Fruit fly (Drosophila melanogaster) whole organism, prepupa: ENCODE measurements around the gene sad.
A peak's percentile ranks its signal among the peaks of the same experiment; 100 is the strongest.

Experiments used
- CG11902 ChIP-seq: fragments of 200-800 bp; sonication (Bioruptor generic); optimal IDR thresholded peaks from 3 replicates; lab custom pipeline; 2016; ENCODE audit warnings: missing biosample characterization, missing genetic modification characterization
- CG32006 ChIP-seq: fragments of 200-800 bp; sonication (Bioruptor generic); optimal IDR thresholded peaks from 3 replicates; lab custom pipeline; 2017; ENCODE audit warnings: missing biosample characterization, mild to moderate bottlenecking, missing genetic modification characterization
- CG3919 ChIP-seq: fragments of 200-800 bp; sonication (Bioruptor generic); optimal IDR thresholded peaks from 3 replicates; lab custom pipeline; 2016; ENCODE audit warnings: missing biosample characterization, missing genetic modification characterization
- CG7368 ChIP-seq: fragments of 200-800 bp; sonication (Bioruptor generic); optimal IDR thresholded peaks from 3 replicates; lab custom pipeline; 2016; ENCODE audit warnings: missing biosample characterization, missing genetic modification characterization
- Eip93F ChIP-seq: fragments of 200-800 bp; sonication (Bioruptor generic); optimal IDR thresholded peaks from 2 replicates; lab custom pipeline; 2016; ENCODE audit warnings: missing biosample characterization, mild to moderate bottlenecking, missing genetic modification characterization
- Lpt ChIP-seq: fragments of 200-800 bp; sonication (Bioruptor generic); optimal IDR thresholded peaks from 3 replicates; lab custom pipeline; 2016; ENCODE audit warnings: missing biosample characterization, missing genetic modification characterization
- OdsH ChIP-seq: fragments of 200-800 bp; sonication (Bioruptor generic); optimal IDR thresholded peaks from 3 replicates; lab custom pipeline; 2016; ENCODE audit warnings: missing biosample characterization, missing genetic modification characterization
- dsx ChIP-seq: fragments of 200-800 bp; optimal IDR thresholded peaks from 3 replicates; lab custom pipeline; 2019; ENCODE audit warnings: missing biosample characterization, mild to moderate bottlenecking, missing genetic modification characterization, moderate library complexity; ENCODE audit not compliant: poor library complexity, severe bottlenecking
- eg ChIP-seq: fragments of 200-800 bp; sonication (Bioruptor generic); IDR thresholded peaks from 3 replicates; pipeline ENCODE4 v1.3.6; 2022; ENCODE audit warnings: missing biosample characterization, missing genetic modification characterization
- lz ChIP-seq: fragments of 200-800 bp; sonication (Bioruptor generic); optimal IDR thresholded peaks from 3 replicates; lab custom pipeline; 2016; ENCODE audit warnings: missing biosample characterization, missing genetic modification characterization
- vri ChIP-seq: fragments of 200-800 bp; sonication (Bioruptor generic); optimal IDR thresholded peaks from 3 replicates; lab custom pipeline; 2016; ENCODE audit warnings: missing biosample characterization, mild to moderate bottlenecking, missing genetic modification characterization

dm6 chr3R:11847379-11847778 lies 29.7 kb upstream of the sad start:
- peak; percentile 71; the same call in 2 of the 3 replicates for TF ChIP-seq eg (GFP tag; lab: Robert Waterston, UW)
- TF ChIP-seq vri (GFP tag; lab: Kevin White, UChicago) = no peak
- peak; percentile 60 for TF ChIP-seq CG32006 (GFP tag; lab: Kevin White, UChicago)
- no peak for TF ChIP-seq lz (GFP tag; lab: Kevin White, UChicago)
- no peak for TF ChIP-seq Eip93F (GFP tag; lab: Kevin White, UChicago)
- TF ChIP-seq CG3919 (GFP tag; lab: Kevin White, UChicago) = peak; percentile 28
- peak; percentile 4 for TF ChIP-seq OdsH (GFP tag; lab: Kevin White, UChicago)
- TF ChIP-seq CG7368 = no peak
- TF ChIP-seq CG11902 (GFP tag; lab: Kevin White, UChicago) = no peak
- TF ChIP-seq dsx (GFP tag; lab: Kevin White, UChicago) = peak; percentile 18
- no peak for TF ChIP-seq Lpt (GFP tag; lab: Kevin White, UChicago)
